Fruit fly (Drosophila melanogaster) whole organism, embryonic: ENCODE measurements around the gene CG7695.

Experiments used
- ATbp ChIP-seq: fragments of 200-800 bp; sonication (Bioruptor generic); optimal IDR thresholded peaks from 2 replicates; lab custom pipeline; 2017; ENCODE audit warnings: missing biosample characterization, mild to moderate bottlenecking, missing genetic modification characterization, missing genetic modification reagents
- C15 ChIP-seq: fragments of 200-800 bp; sonication (Bioruptor generic); IDR thresholded peaks from 3 replicates; pipeline ENCODE4 v1.3.6; 2022; ENCODE audit warnings: missing biosample characterization, missing genetic modification characterization
- CG10321 ChIP-seq: fragments of 200-800 bp; sonication (Bioruptor generic); IDR thresholded peaks from 2 replicates; pipeline ENCODE4 v1.3.6; 2022; ENCODE audit warnings: missing biosample characterization, missing genetic modification characterization
- CG10543 ChIP-seq: fragments of 200-800 bp; sonication (Bioruptor generic); optimal IDR thresholded peaks from 3 replicates; lab custom pipeline; 2017; ENCODE audit warnings: missing biosample characterization, mild to moderate bottlenecking, missing genetic modification characterization, moderate library complexity
- CG11456 ChIP-seq: fragments of 200-800 bp; sonication (Bioruptor generic); IDR thresholded peaks from 3 replicates; pipeline ENCODE4 v1.3.6; 2022; ENCODE audit warnings: missing biosample characterization, missing genetic modification characterization
- CG13624 ChIP-seq: fragments of 200-800 bp; sonication (Bioruptor generic); optimal IDR thresholded peaks from 2 replicates; lab custom pipeline; 2016; ENCODE audit warnings: missing biosample characterization, missing genetic modification characterization
- CG16863 ChIP-seq: fragments of 200-800 bp; sonication (Bioruptor generic); optimal IDR thresholded peaks from 3 replicates; lab custom pipeline; 2016; ENCODE audit warnings: missing biosample characterization, missing genetic modification characterization
- CG17186 ChIP-seq: fragments of 200-800 bp; sonication (Bioruptor generic); optimal IDR thresholded peaks from 3 replicates; lab custom pipeline; 2017; ENCODE audit warnings: missing biosample characterization, missing genetic modification reagents, missing genetic modification characterization
- CG17361 ChIP-seq: fragments of 200-800 bp; sonication (Bioruptor generic); IDR thresholded peaks from 3 replicates; pipeline ENCODE4 v1.3.6; 2022; ENCODE audit warnings: missing biosample characterization, missing genetic modification characterization
- CG2712 ChIP-seq: fragments of 200-800 bp; optimal IDR thresholded peaks from 3 replicates; lab custom pipeline; 2019; ENCODE audit warnings: missing biosample characterization, mild to moderate bottlenecking, missing genetic modification characterization, moderate library complexity
- CG30020 ChIP-seq: fragments of 200-800 bp; optimal IDR thresholded peaks from 2 replicates; lab custom pipeline; 2019; ENCODE audit warnings: missing biosample characterization, mild to moderate bottlenecking, missing genetic modification characterization, moderate library complexity
- CG34224 ChIP-seq: fragments of 200-800 bp; sonication (Bioruptor generic); IDR thresholded peaks from 3 replicates; pipeline ENCODE4 v1.3.6; 2022; ENCODE audit warnings: missing biosample characterization, missing genetic modification characterization; ENCODE audit not compliant: partially characterized antibody
- CG4360 ChIP-seq: fragments of 200-800 bp; sonication (Bioruptor generic); IDR thresholded peaks from 2 replicates; pipeline ENCODE4 v1.3.6; 2022; ENCODE audit warnings: missing biosample characterization, missing genetic modification characterization
- CG6254 ChIP-seq: fragments of 200-800 bp; sonication (Bioruptor generic); optimal IDR thresholded peaks from 3 replicates; lab custom pipeline; 2017; ENCODE audit warnings: mild to moderate bottlenecking, missing biosample characterization, missing genetic modification reagents, missing genetic modification characterization
- CG7271 ChIP-seq: fragments of 200-800 bp; sonication (Bioruptor generic); optimal IDR thresholded peaks from 2 replicates; lab custom pipeline; 2018; ENCODE audit warnings: missing biosample characterization, mild to moderate bottlenecking, missing genetic modification characterization, moderate library complexity
- CG7745 ChIP-seq: fragments of 200-800 bp; sonication (Bioruptor generic); optimal IDR thresholded peaks from 2 replicates; lab custom pipeline; 2018; ENCODE audit warnings: missing biosample characterization, mild to moderate bottlenecking, missing genetic modification characterization, moderate library complexity
- CG8359 ChIP-seq: fragments of 200-800 bp; sonication (Bioruptor generic); optimal IDR thresholded peaks from 2 replicates; lab custom pipeline; 2017; ENCODE audit warnings: missing biosample characterization, mild to moderate bottlenecking, missing genetic modification characterization, borderline replicate concordance
- CG9215 ChIP-seq: fragments of 200-800 bp; sonication (Bioruptor generic); IDR thresholded peaks from 2 replicates; pipeline ENCODE4 v1.3.6; 2022; ENCODE audit warnings: missing biosample characterization, missing genetic modification characterization
- CoRest ChIP-seq: fragments of 200-800 bp; sonication (Bioruptor generic); optimal IDR thresholded peaks from 3 replicates; lab custom pipeline; 2018; ENCODE audit warnings: missing biosample characterization, mild to moderate bottlenecking, missing genetic modification characterization, moderate library complexity
- D ChIP-seq, 2 experiments: fragments of 200-800 bp in 1 of 2; fragments of >200 bp in 1 of 2; sonication (Bioruptor generic) in 1 of 2; optimal IDR thresholded peaks; 2 replicates in 1 of 2; 3 replicates in 1 of 2; lab custom pipeline; 2017; ENCODE audit warnings: mild to moderate bottlenecking in 1 of 2, missing biosample characterization in 1 of 2, missing genetic modification characterization in 1 of 2, missing genetic modification reagents in 1 of 2
- Doc3 ChIP-seq: fragments of 200-800 bp; sonication (Bioruptor generic); IDR thresholded peaks from 3 replicates; pipeline ENCODE4 v1.3.6; 2022; ENCODE audit warnings: missing biosample characterization, missing genetic modification characterization; ENCODE audit not compliant: partially characterized antibody
- Elba2 ChIP-seq: fragments of 200-800 bp; sonication (Bioruptor generic); optimal IDR thresholded peaks from 3 replicates; lab custom pipeline; 2016; ENCODE audit warnings: missing biosample characterization, missing genetic modification characterization
- Ets65A ChIP-seq: fragments of 200-800 bp; sonication (Bioruptor generic); peaks from one replicate; lab custom pipeline; 2016; ENCODE audit warnings: missing biosample characterization, missing genetic modification characterization
- Hand ChIP-seq: fragments of 200-800 bp; sonication (Bioruptor generic); optimal IDR thresholded peaks from 2 replicates; lab custom pipeline; 2017; ENCODE audit warnings: mild to moderate bottlenecking, missing biosample characterization, missing genetic modification reagents, missing genetic modification characterization
- HmgZ ChIP-seq: fragments of 200-800 bp; sonication (Bioruptor generic); optimal IDR thresholded peaks from 2 replicates; lab custom pipeline; 2018; ENCODE audit warnings: missing biosample characterization, mild to moderate bottlenecking, missing genetic modification characterization
- Hr3 ChIP-seq: fragments of 200-800 bp; sonication (Bioruptor generic); optimal IDR thresholded peaks from 3 replicates; lab custom pipeline; 2016; ENCODE audit warnings: missing biosample characterization, missing genetic modification characterization
- Jarid2 ChIP-seq: fragments of 200-800 bp; sonication (Bioruptor generic); optimal IDR thresholded peaks from 3 replicates; lab custom pipeline; 2017; ENCODE audit warnings: mild to moderate bottlenecking, missing biosample characterization, missing genetic modification reagents, missing genetic modification characterization
- NfI ChIP-seq: fragments of 200-800 bp; sonication (Bioruptor generic); optimal IDR thresholded peaks from 3 replicates; lab custom pipeline; 2018; ENCODE audit warnings: missing biosample characterization, mild to moderate bottlenecking, missing genetic modification characterization, moderate library complexity
- TFAM ChIP-seq: fragments of 200-800 bp; sonication (Bioruptor generic); optimal IDR thresholded peaks from 2 replicates; lab custom pipeline; 2017; ENCODE audit warnings: missing biosample characterization, missing genetic modification characterization, inconsistent platforms
- ab ChIP-seq: fragments of 200-800 bp; sonication (Bioruptor generic); optimal IDR thresholded peaks from 2 replicates; lab custom pipeline; 2016; ENCODE audit warnings: missing biosample characterization, missing genetic modification characterization
- ara ChIP-seq: fragments of 200-800 bp; sonication (Bioruptor generic); IDR thresholded peaks from 2 replicates; pipeline ENCODE4 v1.3.6; 2022; ENCODE audit warnings: missing biosample characterization, missing genetic modification characterization
- caup ChIP-seq: fragments of 200-800 bp; sonication (Bioruptor generic); optimal IDR thresholded peaks from 3 replicates; lab custom pipeline; 2017; ENCODE audit warnings: missing biosample characterization, mild to moderate bottlenecking, missing genetic modification characterization, moderate library complexity; ENCODE audit not compliant: severe bottlenecking
- dm ChIP-seq: fragments of 200-800 bp; sonication (Bioruptor generic); optimal IDR thresholded peaks from 3 replicates; lab custom pipeline; 2016; ENCODE audit warnings: missing biosample characterization, missing genetic modification characterization
- dysf ChIP-seq: fragments of 200-800 bp; sonication (Bioruptor generic); IDR thresholded peaks from 3 replicates; pipeline ENCODE4 v1.3.6; 2022; ENCODE audit warnings: missing biosample characterization, missing genetic modification characterization
- hkb ChIP-seq, 2 experiments: fragments of 200-800 bp in 1 of 2; fragments of >200 bp in 1 of 2; sonication (Bioruptor generic) in 1 of 2; IDR thresholded peaks in 1 of 2; optimal IDR thresholded peaks in 1 of 2; 2 replicates each; pipeline versions ENCODE4 v1.3.6 to Lab custom; 2017 to 2022; ENCODE audit warnings: missing biosample characterization in 1 of 2, missing genetic modification characterization in 1 of 2
- ind ChIP-seq: fragments of 200-800 bp; sonication (Bioruptor generic); optimal IDR thresholded peaks from 3 replicates; lab custom pipeline; 2016; ENCODE audit warnings: missing biosample characterization, missing genetic modification characterization
- insv ChIP-seq, 2 experiments: fragments of 200-800 bp; sonication (Bioruptor generic); optimal IDR thresholded peaks; 3 replicates each; lab custom pipeline; 2016 to 2018; ENCODE audit warnings: missing biosample characterization in 2 of 2, missing genetic modification characterization in 2 of 2
- knrl ChIP-seq: fragments of 200-800 bp; sonication (Bioruptor generic); IDR thresholded peaks from 3 replicates; pipeline ENCODE4 v1.3.6; 2022; ENCODE audit warnings: missing biosample characterization, missing genetic modification characterization; ENCODE audit not compliant: partially characterized antibody
- mirr ChIP-seq: fragments of 200-800 bp; sonication (Bioruptor generic); optimal IDR thresholded peaks from 3 replicates; lab custom pipeline; 2018; ENCODE audit warnings: missing biosample characterization, mild to moderate bottlenecking, missing genetic modification characterization
- nmo ChIP-seq: fragments of 200-800 bp; sonication (Bioruptor generic); optimal IDR thresholded peaks from 2 replicates; lab custom pipeline; 2018; ENCODE audit warnings: missing biosample characterization, mild to moderate bottlenecking, missing genetic modification characterization, moderate library complexity
- otp ChIP-seq: fragments of 200-800 bp; sonication (Bioruptor generic); IDR thresholded peaks from 3 replicates; pipeline ENCODE4, ENCODE4 v1.3.6; 2022; ENCODE audit warnings: missing biosample characterization, missing genetic modification characterization
- sens-2 ChIP-seq: fragments of 200-800 bp; sonication (Bioruptor generic); IDR thresholded peaks from 2 replicates; pipeline ENCODE4 v1.3.6; 2022; ENCODE audit warnings: missing biosample characterization, missing genetic modification characterization
- slbo ChIP-seq: fragments of 200-800 bp; sonication (Bioruptor generic); IDR thresholded peaks from 2 replicates; pipeline ENCODE4 v1.3.6; 2022; ENCODE audit warnings: missing biosample characterization, missing genetic modification characterization
- stwl ChIP-seq: fragments of 200-800 bp; sonication (Bioruptor generic); optimal IDR thresholded peaks from 3 replicates; lab custom pipeline; 2018; ENCODE audit warnings: missing biosample characterization, mild to moderate bottlenecking, missing genetic modification characterization, moderate library complexity
- sug ChIP-seq: fragments of 200-800 bp; optimal IDR thresholded peaks from 2 replicates; lab custom pipeline; 2019; ENCODE audit warnings: missing biosample characterization, mild to moderate bottlenecking, missing genetic modification characterization, moderate library complexity
- tap ChIP-seq: fragments of 200-800 bp; optimal IDR thresholded peaks from 3 replicates; lab custom pipeline; 2019; ENCODE audit warnings: missing biosample characterization, mild to moderate bottlenecking, missing genetic modification characterization, moderate library complexity
- tin ChIP-seq: fragments of 200-800 bp; sonication (Bioruptor generic); optimal IDR thresholded peaks from 3 replicates; lab custom pipeline; 2016; ENCODE audit warnings: missing biosample characterization, missing genetic modification characterization
- ttk ChIP-seq: fragments of 200-800 bp; sonication (Bioruptor generic); IDR thresholded peaks from 2 replicates; pipeline ENCODE4 v2.1.2; 2022; ENCODE audit warnings: missing biosample characterization, missing genetic modification characterization

CG7695 gene

dm6 chr3R:18573699-18574259 is 43.5 kb downstream of the CG7695 start (continued):
- TF ChIP-seq caup (peak; percentile 93), CG7745 (tag; lab: Kevin White, UChicago) (no peak), mirr (peak; percentile 73), CG11456 (GFP tag; lab: Robert Waterston, UW) (peak; percentile 90), insv (GFP tag; optimal IDR thresholded peaks at IDR 0.05; lab: Kevin White, UChicago) (peak; percentile 0 to 67), CG30020 (tag; lab: Kevin White, UChicago) (peak; percentile 78), CG9215 (GFP tag; lab: Robert Waterston, UW) (peak; percentile 91), CG4360 (GFP tag; lab: Robert Waterston, UW) (peak; percentile 37; the same call in 1 of the 2 replicates), knrl (GFP tag; lab: Robert Waterston, UW) (no peak; the same call in 2 of the 3 replicates), stwl (tag; lab: Kevin White, UChicago) (no peak), CG17186 (GFP tag; lab: Kevin White, UChicago) (peak; percentile 73), CG16863 (GFP tag; lab: Kevin White, UChicago) (peak; percentile 94), CG10321 (GFP tag; lab: Robert Waterston, UW) (peak; percentile 64), Hand (GFP tag; lab: Kevin White, UChicago) (peak; percentile 90), tap (tag; lab: Kevin White, UChicago) (peak; percentile 90), ab (GFP tag; lab: Kevin White, UChicago) (peak; percentile 76), Elba2 (peak; percentile 50), otp (peak; percentile 74), Ets65A (peak; percentile 95), CG17361 (GFP tag; lab: Robert Waterston, UW) (peak; percentile 98), CG10543 (peak; percentile 83), CG8359 (GFP tag; lab: Kevin White, UChicago) (peak; percentile 80), Jarid2 (peak; percentile 79), CG7271 (tag; lab: Kevin White, UChicago) (peak; percentile 68), NfI (peak; percentile 93), D (optimal IDR thresholded peaks at IDR 0.05; lab: Kevin White, UChicago) (no peak), D (GFP tag; optimal IDR thresholded peaks at IDR 0.05; lab: Kevin White, UChicago) (peak; percentile 92), CG6254 (GFP tag; lab: Kevin White, UChicago) (peak; percentile 88), hkb (optimal IDR thresholded peaks at IDR 0.05; lab: Kevin White, UChicago) (no peak), hkb (GFP tag; IDR thresholded peaks at IDR 0.05; lab: Robert Waterston, UW) (peak; percentile 94), nmo (peak; percentile 96), dm (GFP tag; lab: Kevin White, UChicago) (peak; percentile 76), Hr3 (peak; percentile 96), tin (GFP tag; lab: Kevin White, UChicago) (peak; percentile 90), sens-2 (GFP tag; lab: Robert Waterston, UW) (peak; percentile 75), ttk (GFP tag; lab: Robert Waterston, UW) (peak; percentile 88), slbo (GFP tag; lab: Robert Waterston, UW) (peak; percentile 93), TFAM (GFP tag; lab: Kevin White, UChicago) (peak; percentile 66), ind (GFP tag; lab: Kevin White, UChicago) (peak; percentile 92), HmgZ (tag; lab: Kevin White, UChicago) (peak; percentile 93), CG2712 (tag; lab: Kevin White, UChicago) (peak; percentile 96), CG13624 (GFP tag; lab: Kevin White, UChicago) (peak; percentile 93), ara (peak; percentile 87), CoRest (tag; lab: Kevin White, UChicago) (peak; percentile 98), sug (tag; lab: Kevin White, UChicago) (peak; percentile 96), dysf (GFP tag; lab: Robert Waterston, UW) (peak; percentile 96), Doc3 (GFP tag; lab: Robert Waterston, UW) (no peak), C15 (GFP tag; lab: Robert Waterston, UW) (peak; percentile 81; the same call in 2 of the 3 replicates), ATbp (GFP tag; lab: Kevin White, UChicago) (peak; percentile 91), CG34224 (no peak)
